Worm (Caenorhabditis elegans) whole organism, early embryonic: ENCODE data around the gene math-31.

ENCODE experiments used
- ama-1 ChIP-seq: fragments of 150-350 bp; optimal IDR thresholded peaks from 2 replicates; lab custom pipeline; 2014
- flt-1 ChIP-seq: fragments of 200-800 bp; sonication (Bioruptor generic); IDR thresholded peaks from 2 replicates; pipeline ENCODE4 v1.3.6; 2022; ENCODE audit warnings: missing genetic modification characterization, missing compliant biosample characterization

DNA sequence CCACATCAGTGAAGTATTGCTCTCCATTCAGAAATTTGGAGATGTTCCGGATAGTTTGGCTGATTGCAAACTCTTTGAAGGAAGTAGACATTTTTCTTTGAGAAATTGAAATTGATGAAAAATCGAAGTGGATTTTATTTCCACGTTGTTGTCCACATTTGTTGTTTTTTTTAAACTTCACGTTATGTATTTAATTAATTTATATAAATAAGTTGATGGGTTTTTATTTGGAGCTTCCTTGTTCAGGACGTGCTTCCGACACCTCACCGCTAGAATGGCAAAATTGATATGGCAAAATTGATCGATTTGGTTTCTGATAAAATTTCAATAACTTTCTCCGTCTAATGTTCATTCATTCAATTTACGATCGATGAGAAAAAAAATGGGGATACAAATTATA is 33.8 kb upstream of the math-31 start, which contains the start of gene math-48:
- TF ChIP-seq ama-1 (no peak), flt-1 (no peak)
